Worm (Caenorhabditis elegans): Measurements from ENCODE around the gene eat-4.

DNA sequence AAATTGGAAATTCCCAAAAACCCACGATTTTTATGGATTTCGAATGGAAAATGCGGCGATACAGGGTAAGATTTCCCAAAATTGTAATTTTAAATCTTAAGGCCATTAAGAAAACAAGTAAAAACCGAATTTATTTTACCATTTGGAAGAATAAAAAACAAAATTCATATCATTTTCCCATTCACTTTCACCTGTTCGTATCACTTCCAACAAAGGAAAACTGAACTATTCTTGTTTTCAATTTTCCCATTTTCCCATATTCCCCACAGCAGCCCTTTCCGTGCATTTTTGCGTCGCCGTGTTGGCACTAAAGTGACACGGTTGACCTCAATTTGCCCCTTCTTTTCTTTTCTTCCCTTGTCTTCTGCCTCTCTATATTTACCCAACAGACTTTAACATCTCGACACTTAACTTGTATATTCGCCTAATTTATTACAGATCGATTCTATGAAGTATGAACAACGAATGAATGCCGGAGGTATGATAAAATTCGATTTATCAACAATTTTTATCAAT lies 10.8 kb upstream of the eat-4 start, which contains the start of gene sec-16A.1:
- TF ChIP-seq ceh-83 (GFP tag; optimal IDR thresholded peaks at IDR 0.05) (no peak), tbx-8 (GFP tag; optimal IDR thresholded peaks at IDR 0.05) (no peak), unc-39 (tag; optimal IDR thresholded peaks at IDR 0.05) (no peak), blmp-1 (tag; optimal IDR thresholded peaks at IDR 0.05) (no peak), ceh-39 (tag; optimal IDR thresholded peaks at IDR 0.05) (no peak), lsy-2 (tag; optimal IDR thresholded peaks at IDR 0.05) (peak; percentile 8), ztf-11 (tag; optimal IDR thresholded peaks at IDR 0.05) (no peak), nhr-28 (tag; optimal IDR thresholded peaks at IDR 0.05) (no peak), snpc-4 (tag; optimal IDR thresholded peaks at IDR 0.05) (no peak), sptf-1 (tag; optimal IDR thresholded peaks at IDR 0.05) (no peak), nhr-237 (tag; optimal IDR thresholded peaks at IDR 0.05) (no peak), mab-5 (tag; optimal IDR thresholded peaks at IDR 0.05) (no peak)

Measured in whole organism, mixed stage, embryonic.